Fruit fly (Drosophila melanogaster): Measurements from ENCODE around the gene CG14137.

- TF ChIP-seq usp (GFP tag; optimal IDR thresholded peaks at IDR 0.05) (no peak), h (GFP tag; optimal IDR thresholded peaks at IDR 0.05) (peak; percentile 26), ey (GFP tag; optimal IDR thresholded peaks at IDR 0.05) (peak; percentile 39), psq (GFP tag; optimal IDR thresholded peaks at IDR 0.05) (peak; percentile 12), lola (GFP tag; optimal IDR thresholded peaks at IDR 0.05) (no peak), sage (GFP tag; optimal IDR thresholded peaks at IDR 0.05) (no peak), Abd-B (GFP tag; optimal IDR thresholded peaks at IDR 0.05) (no peak), Hr78 (GFP tag; optimal IDR thresholded peaks at IDR 0.05) (no peak), OdsH (GFP tag; optimal IDR thresholded peaks at IDR 0.05) (peak; percentile 28), fru (GFP tag; optimal IDR thresholded peaks at IDR 0.05) (peak; percentile 46), pan (optimal IDR thresholded peaks at IDR 0.05) (no peak), N (GFP tag; optimal IDR thresholded peaks at IDR 0.05) (no peak), br (GFP tag; optimal IDR thresholded peaks at IDR 0.05) (peak; percentile 15)
Observed at dm6 chr3L:11551949-11552348, 47.9 kb downstream of the CG14137 start.
